Worm (Caenorhabditis elegans) whole organism, early embryonic: Measurements from ENCODE around the gene clec-28.

Source experiments
- B0310.2 ChIP-seq: sonication (generic microtip); optimal IDR thresholded peaks from 2 replicates; lab custom pipeline; 2016; ENCODE audit warnings: mild to moderate bottlenecking, missing genetic modification characterization, missing compliant biosample characterization
- ama-1 ChIP-seq: fragments of 150-350 bp; optimal IDR thresholded peaks from 2 replicates; lab custom pipeline; 2014
- ceh-36 ChIP-seq: sonication (generic microtip); optimal IDR thresholded peaks from 2 replicates; lab custom pipeline; 2016; ENCODE audit warnings: missing genetic modification characterization, inconsistent platforms, missing compliant biosample characterization
- flt-1 ChIP-seq: fragments of 200-800 bp; sonication (Bioruptor generic); IDR thresholded peaks from 2 replicates; pipeline ENCODE4 v1.3.6; 2022; ENCODE audit warnings: missing genetic modification characterization, missing compliant biosample characterization
- hmbx-1 ChIP-seq: sonication (generic microtip); optimal IDR thresholded peaks from 2 replicates; lab custom pipeline; 2016; ENCODE audit warnings: mild to moderate bottlenecking, missing genetic modification characterization, missing compliant biosample characterization
- scrt-1 ChIP-seq: fragments of 200-800 bp; sonication (Bioruptor generic); IDR thresholded peaks from 2 replicates; pipeline ENCODE4 v1.3.6; 2022; ENCODE audit warnings: missing genetic modification characterization, missing compliant biosample characterization
- sea-1 ChIP-seq: fragments of 200-800 bp; sonication (Bioruptor generic); conservative IDR thresholded peaks from 2 replicates; pipeline ENCODE4 v1.3.6; 2022; ENCODE audit warnings: missing genetic modification characterization, missing compliant biosample characterization
- tbx-11 ChIP-seq: fragments of 200-800 bp; sonication (Bioruptor generic); IDR thresholded peaks from 2 replicates; pipeline ENCODE4 v1.3.6; 2022; ENCODE audit warnings: missing genetic modification characterization, missing compliant biosample characterization
- tra-4 ChIP-seq: sonication (generic microtip); optimal IDR thresholded peaks from 2 replicates; lab custom pipeline; 2017; ENCODE audit warnings: missing genetic modification characterization, missing compliant biosample characterization

DNA sequence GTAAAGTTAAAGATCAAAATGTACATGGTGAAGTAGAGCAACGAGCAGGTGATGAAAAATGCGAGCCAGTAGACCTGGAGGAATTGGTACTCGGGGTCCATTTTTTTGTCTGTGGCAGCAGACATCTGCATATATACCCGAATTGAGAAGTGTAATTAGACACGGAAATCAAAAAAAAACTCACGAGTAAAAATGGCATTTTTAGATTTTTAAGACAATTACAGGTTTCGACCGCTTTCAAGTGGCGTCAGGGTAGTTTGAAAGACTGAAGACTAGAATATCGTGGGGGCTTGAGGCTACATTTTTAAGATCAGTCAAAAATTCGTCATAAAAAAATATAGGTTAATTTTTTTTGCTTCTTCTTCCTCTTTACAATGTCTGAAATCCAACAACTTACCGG, 37.2 kb downstream of the clec-28 start, which contains the start of gene srd-68:
- no peak for TF ChIP-seq ama-1 (lab: Kevin White, UChicago)
- TF ChIP-seq scrt-1 (GFP tag; lab: Robert Waterston, UW), result no peak
- TF ChIP-seq ceh-36 (tag; lab: Kevin White, UChicago), result no peak
- TF ChIP-seq flt-1 (GFP tag; lab: Robert Waterston, UW), result no peak
- no peak for TF ChIP-seq tbx-11 (GFP tag; lab: Robert Waterston, UW)
- no peak for TF ChIP-seq B0310.2 (tag; lab: Kevin White, UChicago)
- TF ChIP-seq hmbx-1 (tag; lab: Kevin White, UChicago), result no peak
- no peak for TF ChIP-seq tra-4
- no peak for TF ChIP-seq sea-1 (GFP tag; lab: Robert Waterston, UW)
